Worm (Caenorhabditis elegans): ENCODE measurements around the gene mltn-5.

DNA sequence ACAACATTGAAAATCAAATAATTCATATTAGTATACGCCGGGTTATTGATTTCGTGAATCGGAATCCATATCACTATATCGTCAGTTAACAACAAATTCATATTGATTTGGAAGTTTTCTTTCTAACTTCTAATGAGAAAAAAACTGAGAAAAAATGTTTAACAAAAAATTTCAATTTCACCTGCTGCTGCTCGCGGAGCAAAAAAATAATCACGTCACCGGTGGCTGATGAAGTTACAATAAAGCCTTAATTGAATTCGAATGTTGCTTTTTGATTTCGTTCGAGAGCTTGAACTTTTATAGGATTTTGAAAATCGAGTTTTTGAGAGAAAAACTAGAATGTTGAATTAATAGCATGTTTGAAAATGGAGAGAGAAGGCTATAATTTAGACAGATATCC lies 44.0 kb downstream of the mltn-5 start, which contains the start of gene sre-43:
- TF ChIP-seq B0261.1 (tag; optimal IDR thresholded peaks at IDR 0.05), result no peak
- no peak for TF ChIP-seq Y53F4B.3 (GFP tag; IDR thresholded peaks at IDR 0.05)
- no peak for TF ChIP-seq nfyb-1 (GFP tag; IDR thresholded peaks at IDR 0.05)
- TF ChIP-seq lin-35 (GFP tag; optimal IDR thresholded peaks at IDR 0.05), result no peak
- TF ChIP-seq bed-2 (GFP tag; IDR thresholded peaks at IDR 0.05), result no peak

All from whole organism, young adult.